Worm (Caenorhabditis elegans) whole organism, L1 larva: ENCODE measurements around the gene fbxa-219.

ENCODE experiments used
- ama-1 ChIP-seq: fragments of 150-350 bp; optimal IDR thresholded peaks from 2 replicates; lab custom pipeline; 2014
- elt-2 ChIP-seq: sonication (generic microtip); optimal IDR thresholded peaks from 2 replicates; lab custom pipeline; 2016; ENCODE audit warnings: missing genetic modification characterization, mild to moderate bottlenecking, inconsistent platforms, missing compliant biosample characterization, missing genetic modification reagents
- lsy-2 ChIP-seq, 2 experiments: fragments of 150-350 bp; optimal IDR thresholded peaks; 2 replicates each; lab custom pipeline; 2014; ENCODE audit warnings: missing biosample characterization in 2 of 2, missing genetic modification characterization in 2 of 2
- nhr-20 ChIP-seq: sonication (generic microtip); optimal IDR thresholded peaks from 2 replicates; lab custom pipeline; 2016; ENCODE audit warnings: mild to moderate bottlenecking, missing genetic modification characterization, missing compliant biosample characterization
- nhr-76 ChIP-seq: sonication (generic microtip); optimal IDR thresholded peaks from 2 replicates; lab custom pipeline; 2017; ENCODE audit warnings: missing biosample characterization, missing genetic modification characterization
- skn-1 ChIP-seq: fragments of 150-350 bp; optimal IDR thresholded peaks from 2 replicates; lab custom pipeline; 2014; ENCODE audit warnings: missing biosample characterization, missing genetic modification characterization

ce11 chrIII:2304867-2305266, 13.7 kb downstream of the fbxa-219 start, which contains the start of gene Y54F10BM.9:
- TF ChIP-seq nhr-20 (tag; lab: Kevin White, UChicago) (peak; percentile 12), nhr-76 (tag; lab: Kevin White, UChicago) (no peak), skn-1 (tag; lab: Kevin White, UChicago) (no peak), elt-2 (tag; lab: Kevin White, UChicago) (no peak), ama-1 (lab: Kevin White, UChicago) (no peak), lsy-2 (tag; optimal IDR thresholded peaks at IDR 0.05; lab: Kevin White, UChicago) (peak; percentile 36 to 52)
